Worm (Caenorhabditis elegans): ENCODE results near the gene rev-3.

- TF ChIP-seq W03F9.2 (tag; optimal IDR thresholded peaks at IDR 0.05), result no peak
- no peak for TF ChIP-seq him-1 (tag; optimal IDR thresholded peaks at IDR 0.05)
- TF ChIP-seq dao-5 (tag; optimal IDR thresholded peaks at IDR 0.05), result no peak
These were observed 48.7 kb upstream of the rev-3 start for ce11 chrIII:5839147-5839546.
